Worm (Caenorhabditis elegans): ENCODE data around the gene ugt-5.

- no peak for TF ChIP-seq mdl-1 (tag; optimal IDR thresholded peaks at IDR 0.05)
- TF ChIP-seq skn-1 (tag; optimal IDR thresholded peaks at IDR 0.05) = no peak
- no peak for TF ChIP-seq ztf-11 (tag; optimal IDR thresholded peaks at IDR 0.05)
- TF ChIP-seq nhr-76 (tag; optimal IDR thresholded peaks at IDR 0.05) = no peak
- TF ChIP-seq zip-11 (GFP tag; IDR thresholded peaks at IDR 0.05) = no peak
- TF ChIP-seq mxl-2 (GFP tag; conservative IDR thresholded peaks at IDR 0.05) = no peak
- TF ChIP-seq nhr-25 (tag; optimal IDR thresholded peaks at IDR 0.05; ENCODE audit: borderline replicate concordance, insufficient read depth) = no peak
- TF ChIP-seq nhr-11 (tag; optimal IDR thresholded peaks at IDR 0.05) = no peak
- no peak for TF ChIP-seq daf-12 (tag; optimal IDR thresholded peaks at IDR 0.05)
Observed at ce11 chrV:12814022-12814421, 21.3 kb upstream of the ugt-5 start, which contains the start of gene ZC443.3.
